Fruit fly (Drosophila melanogaster): ENCODE measurements around the gene CG8136.

- no peak for TF ChIP-seq CG8478 (optimal IDR thresholded peaks at IDR 0.05)
- no peak for TF ChIP-seq psq (optimal IDR thresholded peaks at IDR 0.05)
- TF ChIP-seq usp (GFP tag; optimal IDR thresholded peaks at IDR 0.05): no peak
- no peak for TF ChIP-seq EcR (GFP tag; optimal IDR thresholded peaks at IDR 0.05)
- no peak for TF ChIP-seq Dll (optimal IDR thresholded peaks at IDR 0.05)
- no peak for TF ChIP-seq pan (optimal IDR thresholded peaks at IDR 0.05)
Observed at dm6 chr3R:8701197-8701596, 20.0 kb upstream of the CG8136 start.

Measured in whole organism.